Fruit fly (Drosophila melanogaster) whole organism, adult: ENCODE results near the gene CG33339.

Source experiments
- CG11617 ChIP-seq: fragments of 200-800 bp; sonication (Bioruptor generic); optimal IDR thresholded peaks from 2 replicates; lab custom pipeline; 2017; ENCODE audit warnings: mild to moderate bottlenecking, missing biosample characterization, missing genetic modification reagents, missing genetic modification characterization
- CG12768 ChIP-seq: fragments of 200-800 bp; sonication (Bioruptor generic); optimal IDR thresholded peaks from 2 replicates; lab custom pipeline; 2017; ENCODE audit warnings: missing biosample characterization, missing genetic modification characterization, mild to moderate bottlenecking, moderate library complexity, missing genetic modification reagents
- CG14711 ChIP-seq: fragments of 200-800 bp; sonication (Bioruptor generic); optimal IDR thresholded peaks from 2 replicates; lab custom pipeline; 2018; ENCODE audit warnings: missing biosample characterization, mild to moderate bottlenecking, missing genetic modification characterization, moderate library complexity
- CG1620 ChIP-seq: fragments of 200-800 bp; sonication (Bioruptor generic); optimal IDR thresholded peaks from 2 replicates; lab custom pipeline; 2016; ENCODE audit warnings: missing biosample characterization, missing genetic modification characterization
- CG33017 ChIP-seq: fragments of 200-800 bp; sonication (Bioruptor generic); optimal IDR thresholded peaks from 2 replicates; lab custom pipeline; 2018; ENCODE audit warnings: missing biosample characterization, mild to moderate bottlenecking, missing genetic modification characterization, moderate library complexity
- CG5204 ChIP-seq: fragments of 200-800 bp; sonication (Bioruptor generic); optimal IDR thresholded peaks from 2 replicates; lab custom pipeline; 2016; ENCODE audit warnings: missing biosample characterization, missing genetic modification characterization
- CG7045 ChIP-seq: fragments of 200-800 bp; sonication (Bioruptor generic); optimal IDR thresholded peaks from 2 replicates; lab custom pipeline; 2017; ENCODE audit warnings: missing biosample characterization, mild to moderate bottlenecking, missing genetic modification characterization
- CG7101 ChIP-seq: fragments of 200-800 bp; sonication (Bioruptor generic); optimal IDR thresholded peaks from 2 replicates; lab custom pipeline; 2018; ENCODE audit warnings: missing biosample characterization, mild to moderate bottlenecking, missing genetic modification characterization, moderate library complexity
- Clk ChIP-seq: fragments of 200-800 bp; sonication (Bioruptor generic); optimal IDR thresholded peaks from 2 replicates; lab custom pipeline; 2017; ENCODE audit warnings: missing biosample characterization, missing genetic modification characterization
- Crg-1 ChIP-seq: fragments of 200-800 bp; sonication (Bioruptor generic); optimal IDR thresholded peaks from 2 replicates; lab custom pipeline; 2016; ENCODE audit warnings: missing biosample characterization, missing genetic modification characterization
- Hr96 ChIP-seq: fragments of 200-800 bp; sonication (Bioruptor generic); optimal IDR thresholded peaks from 2 replicates; lab custom pipeline; 2016; ENCODE audit warnings: missing biosample characterization, missing genetic modification characterization
- Mnt ChIP-seq: fragments of 200-800 bp; sonication (Bioruptor generic); optimal IDR thresholded peaks from 2 replicates; lab custom pipeline; 2016; ENCODE audit warnings: missing biosample characterization, mild to moderate bottlenecking, missing genetic modification characterization
- bab1 ChIP-seq: fragments of 200-800 bp; sonication (Bioruptor generic); optimal IDR thresholded peaks from 3 replicates; lab custom pipeline; 2019; ENCODE audit warnings: missing biosample characterization, mild to moderate bottlenecking, missing genetic modification characterization, moderate library complexity
- cic ChIP-seq: fragments of 200-800 bp; sonication (Bioruptor generic); optimal IDR thresholded peaks from 2 replicates; lab custom pipeline; 2017; ENCODE audit warnings: missing biosample characterization, mild to moderate bottlenecking, missing genetic modification characterization, moderate library complexity
- cnc ChIP-seq, 2 experiments: fragments of >200 bp; optimal IDR thresholded peaks; 2 replicates each; lab custom pipeline; 2017
- kay ChIP-seq: fragments of 200-800 bp; sonication (Bioruptor generic); peaks from one replicate; lab custom pipeline; 2016; ENCODE audit warnings: missing biosample characterization, missing genetic modification characterization, borderline replicate concordance
- ovo ChIP-seq: fragments of 200-800 bp; sonication (Bioruptor generic); optimal IDR thresholded peaks from 2 replicates; lab custom pipeline; 2016; ENCODE audit warnings: missing biosample characterization, missing genetic modification characterization
- pad ChIP-seq: fragments of 200-800 bp; sonication (Bioruptor generic); optimal IDR thresholded peaks from 3 replicates; lab custom pipeline; 2017; ENCODE audit warnings: missing biosample characterization, missing genetic modification characterization, mild to moderate bottlenecking, moderate library complexity, missing genetic modification reagents
- tj ChIP-seq: fragments of 200-800 bp; sonication (Bioruptor generic); optimal IDR thresholded peaks from 3 replicates; lab custom pipeline; 2017; ENCODE audit warnings: missing biosample characterization, mild to moderate bottlenecking, missing genetic modification characterization, moderate library complexity
- toe ChIP-seq: fragments of 200-800 bp; sonication (Bioruptor generic); optimal IDR thresholded peaks from 2 replicates; lab custom pipeline; 2016; ENCODE audit warnings: missing biosample characterization, missing genetic modification characterization

CG33339 gene

DNA sequence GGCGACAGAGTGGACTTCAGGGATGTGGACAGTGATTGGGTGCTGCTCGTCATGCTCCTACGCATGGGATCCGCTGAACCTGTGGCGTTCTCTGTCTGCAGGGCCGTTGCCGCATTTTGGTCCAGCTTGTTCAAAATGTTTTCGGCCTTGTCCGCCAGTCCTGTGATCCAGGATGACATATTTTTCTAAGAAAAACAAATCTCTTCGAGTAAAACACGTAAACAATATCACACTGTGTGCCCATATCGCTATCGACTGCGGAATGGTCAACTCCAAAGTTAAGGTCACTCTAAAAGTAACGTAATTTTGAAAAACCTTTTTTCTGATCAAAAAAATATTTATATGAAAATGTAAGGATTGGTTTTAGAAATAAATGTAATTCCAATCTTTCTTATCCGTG lies 3.9 kb upstream of the CG33339 start, which contains the start of gene Golgin84:
TSS of gene Golgin84 (minus strand) at position 241 of the 400 bp plus-strand sequence.
- no peak for TF ChIP-seq CG33017 (tag; lab: Kevin White, UChicago)
- no peak for TF ChIP-seq CG11617
- TF ChIP-seq CG7101 (tag; lab: Kevin White, UChicago) = no peak
- no peak for TF ChIP-seq kay (GFP tag; lab: Kevin White, UChicago)
- TF ChIP-seq tj (GFP tag; lab: Kevin White, UChicago) = no peak
- TF ChIP-seq CG12768 (GFP tag; lab: Kevin White, UChicago) = no peak
- TF ChIP-seq CG1620 (GFP tag; lab: Kevin White, UChicago) = no peak
- no peak for TF ChIP-seq Mnt (GFP tag; lab: Kevin White, UChicago)
- no peak for TF ChIP-seq CG5204 (GFP tag; lab: Kevin White, UChicago)
- TF ChIP-seq bab1 = no peak
- TF ChIP-seq pad = no peak
- TF ChIP-seq CG7045 = no peak
- no peak for TF ChIP-seq Hr96 (GFP tag; lab: Kevin White, UChicago)
- TF ChIP-seq toe (GFP tag; lab: Kevin White, UChicago) = no peak
- TF ChIP-seq ovo (GFP tag; lab: Kevin White, UChicago) = no peak
- TF ChIP-seq Clk (GFP tag; lab: Kevin White, UChicago) = no peak
- TF ChIP-seq Crg-1 (GFP tag; lab: Kevin White, UChicago) = no peak
- TF ChIP-seq CG14711 (tag; lab: Kevin White, UChicago) = no peak

DNA sequence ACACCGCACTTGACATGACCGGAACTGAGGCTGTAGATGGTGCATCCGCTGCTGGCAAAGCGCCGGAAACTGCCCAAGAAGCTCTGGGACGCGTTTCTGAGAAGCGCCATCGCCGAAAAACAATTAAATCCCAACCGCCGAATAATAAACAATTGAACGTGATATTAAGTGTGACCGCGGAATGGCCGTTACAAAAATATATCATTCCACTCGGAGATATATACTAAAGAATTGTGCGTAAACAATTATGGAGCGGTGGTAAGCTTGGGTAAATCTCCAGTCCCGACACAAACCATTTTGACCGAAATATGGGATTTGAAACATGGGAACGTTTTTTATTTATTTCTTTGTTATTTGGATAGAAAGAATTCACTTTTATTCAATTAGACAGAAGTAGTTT lies 1.7 kb upstream of the CG33339 start, which contains the start of gene CG18528:
TSS of gene CG18528 (minus strand) at position 188 of the 400 bp plus-strand sequence.
- TF ChIP-seq CG12768 (GFP tag; lab: Kevin White, UChicago) = no peak
- TF ChIP-seq bab1 = peak; percentile 53
- no peak for TF ChIP-seq toe (GFP tag; lab: Kevin White, UChicago)
- TF ChIP-seq kay (GFP tag; lab: Kevin White, UChicago) = no peak
- TF ChIP-seq CG11617 = no peak

DNA sequence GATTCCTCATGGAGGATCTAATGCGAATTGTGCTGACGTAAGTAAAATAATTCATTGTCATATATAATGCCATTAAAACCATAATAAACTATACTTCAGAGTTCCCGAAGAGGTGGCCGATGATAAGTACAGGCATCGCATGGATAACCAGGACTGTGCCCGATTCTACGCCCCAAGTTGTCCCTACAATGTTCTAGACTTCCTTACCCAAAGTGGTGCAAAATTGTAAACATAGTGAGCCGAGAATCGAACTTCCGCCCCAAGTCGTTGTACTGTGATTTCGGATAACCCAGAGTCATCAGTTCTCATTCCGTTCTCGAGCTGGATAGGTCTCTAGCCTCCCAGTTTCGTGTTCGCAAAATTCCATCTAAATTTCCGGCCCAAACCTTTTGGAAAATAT lies 1.2 kb downstream of the CG33339 start, which contains the start of gene CG33340:
TSS of gene CG33340 (plus strand) at position 301 of the 400 bp plus-strand sequence.
- TF ChIP-seq CG33017 (tag; lab: Kevin White, UChicago) (no peak), Mnt (GFP tag; lab: Kevin White, UChicago) (no peak), CG5204 (GFP tag; lab: Kevin White, UChicago) (no peak), ovo (GFP tag; lab: Kevin White, UChicago) (no peak), pad (no peak), CG11617 (no peak), toe (GFP tag; lab: Kevin White, UChicago) (no peak), kay (GFP tag; lab: Kevin White, UChicago) (no peak), Hr96 (GFP tag; lab: Kevin White, UChicago) (no peak), bab1 (no peak), tj (GFP tag; lab: Kevin White, UChicago) (no peak), Crg-1 (GFP tag; lab: Kevin White, UChicago) (no peak)

DNA sequence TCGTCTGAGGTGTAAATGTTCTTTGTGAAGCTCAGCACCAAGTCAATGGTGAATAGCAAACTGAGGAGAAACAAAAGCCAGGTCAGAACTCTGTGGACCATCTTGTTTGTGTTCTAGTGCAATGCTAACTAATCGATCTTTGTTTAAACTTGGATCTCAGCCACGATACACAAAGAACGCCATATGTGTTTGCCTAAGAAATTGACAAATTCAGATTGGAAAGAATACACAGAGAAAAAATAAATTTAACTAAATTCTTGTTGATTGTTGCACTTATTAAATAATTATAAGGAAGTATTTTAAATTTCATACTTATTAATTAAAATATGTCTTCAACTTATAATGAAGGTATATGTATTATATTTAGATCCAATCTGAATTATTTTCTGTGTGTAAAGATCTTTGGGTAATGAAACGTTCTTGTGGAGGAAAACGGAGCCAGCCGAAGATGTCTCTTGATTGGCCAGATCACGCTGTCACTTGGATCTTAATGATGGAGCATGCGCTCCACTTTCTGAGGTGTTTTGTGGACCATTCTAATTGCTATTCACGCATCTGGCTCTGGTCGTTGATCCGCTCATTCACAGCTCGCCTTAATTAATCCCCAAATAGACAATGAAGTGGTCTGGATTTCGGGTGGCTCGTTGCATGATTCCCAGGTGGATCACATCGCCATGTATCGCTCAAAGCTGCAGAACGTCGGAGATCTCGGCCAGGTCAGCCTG lies 3.4 kb downstream of the CG33339 start, which contains the start of the genes CG17784 and CG13613:
TSS of gene CG17784 (minus strand) at position 101 of the 725 bp plus-strand sequence.
TSS of gene CG13613 (plus strand) at position 675 of the 725 bp plus-strand sequence.
- TF ChIP-seq CG5204 (GFP tag; lab: Kevin White, UChicago) (no peak), Mnt (GFP tag; lab: Kevin White, UChicago) (no peak), cic (GFP tag; lab: Kevin White, UChicago) (no peak), CG7101 (tag; lab: Kevin White, UChicago) (no peak)

DNA sequence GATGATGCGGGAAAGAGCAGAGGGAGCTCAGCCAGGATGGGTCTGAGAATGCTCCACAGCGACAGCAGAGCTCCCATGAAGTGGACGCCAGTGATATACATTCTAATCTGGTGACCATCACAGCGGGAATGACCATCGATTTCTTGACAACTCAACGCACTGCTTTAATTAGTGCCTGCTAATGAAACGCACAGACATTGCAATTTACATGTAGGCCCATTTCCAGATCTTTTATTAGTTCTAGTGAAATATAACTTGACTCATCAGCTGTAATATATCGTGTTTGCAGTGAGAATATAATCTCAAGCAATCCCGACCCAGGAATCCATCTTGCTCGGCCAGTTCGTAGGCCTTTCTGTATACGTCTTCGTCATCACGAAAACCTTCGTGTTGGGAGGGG lies 5.5 kb downstream of the CG33339 start, which contains the start of gene CG42811:
TSS of gene CG42811 (minus strand) at position 101 of the 400 bp plus-strand sequence.
- no peak for TF ChIP-seq cnc (optimal IDR thresholded peaks at IDR 0.05; lab: Kevin White, UChicago)
- no peak for TF ChIP-seq CG5204 (GFP tag; lab: Kevin White, UChicago)
- TF ChIP-seq pad = no peak
- TF ChIP-seq bab1 = no peak
- TF ChIP-seq toe (GFP tag; lab: Kevin White, UChicago) = no peak
- TF ChIP-seq CG33017 (tag; lab: Kevin White, UChicago) = no peak
- TF ChIP-seq Clk (GFP tag; lab: Kevin White, UChicago) = no peak
- no peak for TF ChIP-seq ovo (GFP tag; lab: Kevin White, UChicago)
- no peak for TF ChIP-seq tj (GFP tag; lab: Kevin White, UChicago)
- no peak for TF ChIP-seq CG14711 (tag; lab: Kevin White, UChicago)
- no peak for TF ChIP-seq Hr96 (GFP tag; lab: Kevin White, UChicago)
- TF ChIP-seq CG7045 = no peak
- TF ChIP-seq CG12768 (GFP tag; lab: Kevin White, UChicago) = no peak
- no peak for TF ChIP-seq kay (GFP tag; lab: Kevin White, UChicago)
- no peak for TF ChIP-seq cic (GFP tag; lab: Kevin White, UChicago)
- TF ChIP-seq CG11617 = no peak
- TF ChIP-seq CG1620 (GFP tag; lab: Kevin White, UChicago) = no peak

DNA sequence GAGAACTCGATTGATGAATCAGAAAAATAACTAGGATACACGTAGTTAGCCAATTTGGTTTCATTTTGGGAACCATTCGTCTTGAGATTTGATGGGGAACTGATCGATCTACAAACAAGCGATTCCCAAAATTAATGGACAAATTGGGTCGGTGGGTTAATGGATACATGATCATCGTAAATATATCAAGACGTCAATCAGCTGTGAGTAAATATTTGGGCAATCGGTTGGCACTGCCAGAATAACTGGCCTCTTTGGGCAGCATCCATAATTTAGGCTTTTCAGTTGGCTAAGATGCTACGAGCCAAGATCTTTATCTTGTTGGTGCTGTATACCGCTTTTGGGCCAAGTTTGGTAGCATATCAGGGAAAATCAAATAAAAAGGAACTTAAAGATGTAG lies 6.4 kb downstream of the CG33339 start, which contains the start of the genes CG42812 and CG33341:
TSS of gene CG42812 (minus strand) at position 101 of the 400 bp plus-strand sequence.
TSS of gene CG33341 (plus strand) at position 295 of the 400 bp plus-strand sequence.
- TF ChIP-seq pad (no peak), CG1620 (GFP tag; lab: Kevin White, UChicago) (no peak), bab1 (no peak)
